Worm (Caenorhabditis elegans) whole organism, L4/young adult: ENCODE results near the gene ref-2.

Source experiments
- W03F9.2 ChIP-seq: fragments of 150-350 bp; optimal IDR thresholded peaks from 2 replicates; lab custom pipeline; 2014; ENCODE audit warnings: missing biosample characterization, missing genetic modification characterization
- dao-5 ChIP-seq: sonication (generic microtip); optimal IDR thresholded peaks from 2 replicates; lab custom pipeline; 2016; ENCODE audit warnings: missing genotype, missing genetic modification characterization, moderate library complexity, missing compliant biosample characterization
- him-1 ChIP-seq: sonication (generic microtip); optimal IDR thresholded peaks from 2 replicates; lab custom pipeline; 2016; ENCODE audit warnings: missing genotype, missing genetic modification reagents, missing genetic modification characterization, missing compliant biosample characterization

ref-2 gene

ce11 chrX:7743939-7744338 lies at the start of gene ref-2:
ref-2 (plus strand) TSS chrX:7744239.
- TF ChIP-seq dao-5 (tag; lab: Kevin White, UChicago) (no peak), W03F9.2 (no peak), him-1 (no peak)

- no peak for TF ChIP-seq dao-5 (tag; lab: Kevin White, UChicago)
- no peak for TF ChIP-seq W03F9.2
- TF ChIP-seq him-1 = no peak
Observed at ce11 chrX:7703863-7704262, 40.2 kb upstream of the ref-2 start.

DNA sequence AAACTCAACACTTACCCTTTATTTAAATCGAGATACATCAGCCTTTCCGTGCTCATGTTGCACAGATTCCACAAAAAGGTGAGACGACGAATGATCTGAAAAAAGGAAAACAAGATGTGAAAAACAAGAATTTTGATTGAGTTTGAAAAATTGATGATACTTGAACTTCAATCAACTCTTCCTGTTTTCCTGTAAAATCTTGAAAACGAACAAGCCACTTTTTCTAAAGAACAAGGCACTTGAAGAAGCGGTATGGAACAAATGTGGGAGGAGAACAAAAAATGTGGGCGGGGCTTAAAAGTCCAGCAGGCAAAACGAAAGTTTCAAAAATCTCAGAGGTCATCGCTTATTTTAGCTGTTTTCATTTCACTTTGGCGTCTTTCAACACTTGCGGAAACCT lies 37.0 kb upstream of the ref-2 start, which contains the start of gene kvs-1:
Gene kvs-1, minus strand, starts transcription at position 101 of the 400 bp plus-strand sequence.
- TF ChIP-seq W03F9.2 (no peak), him-1 (no peak), dao-5 (tag; lab: Kevin White, UChicago) (no peak)

DNA sequence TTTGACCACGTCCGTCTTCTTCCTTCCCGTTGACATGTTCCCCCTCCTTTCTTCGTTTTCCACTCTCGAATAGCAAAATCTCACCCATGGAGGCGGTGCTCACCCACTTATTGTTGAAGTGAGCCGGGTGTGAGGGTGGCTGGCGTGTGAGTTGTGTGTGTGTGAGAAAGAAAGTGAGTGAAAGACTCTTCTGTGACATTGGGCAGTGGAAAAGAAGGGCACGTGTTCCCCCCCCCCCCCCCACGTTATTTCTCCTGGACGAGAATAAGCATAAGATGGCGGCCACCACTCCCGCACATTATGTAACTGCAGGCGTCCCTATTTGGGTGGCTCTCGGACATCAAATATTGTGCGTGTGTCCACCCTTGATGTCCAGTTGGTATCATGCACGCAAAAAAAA lies 33.9 kb upstream of the ref-2 start:
- TF ChIP-seq him-1 (no peak), W03F9.2 (no peak), dao-5 (tag; lab: Kevin White, UChicago) (no peak)

DNA sequence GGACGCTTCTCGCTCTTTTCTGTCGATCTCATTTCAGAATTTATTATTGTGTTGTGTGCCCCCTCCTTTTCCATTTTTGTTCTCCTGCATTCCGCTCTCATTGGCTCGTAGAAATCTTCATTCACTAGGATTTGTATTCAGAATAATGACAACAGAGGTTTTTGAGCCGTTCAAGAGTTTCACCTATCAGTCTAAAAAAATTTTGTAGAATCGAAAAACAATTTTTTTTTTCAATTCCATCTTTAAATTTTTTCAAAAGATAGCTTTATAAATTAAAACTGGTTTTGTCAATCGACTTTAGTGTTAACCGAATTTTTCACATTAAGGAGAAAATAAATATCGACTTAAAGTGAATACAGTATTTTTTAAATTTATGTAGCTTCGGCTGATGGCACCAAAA lies 33.4 kb upstream of the ref-2 start, which contains the start of gene K09F5.4:
Gene K09F5.4, minus strand, starts transcription at position 101 of the 400 bp plus-strand sequence.
- TF ChIP-seq him-1 (no peak), W03F9.2 (no peak), dao-5 (tag; lab: Kevin White, UChicago) (no peak)

DNA sequence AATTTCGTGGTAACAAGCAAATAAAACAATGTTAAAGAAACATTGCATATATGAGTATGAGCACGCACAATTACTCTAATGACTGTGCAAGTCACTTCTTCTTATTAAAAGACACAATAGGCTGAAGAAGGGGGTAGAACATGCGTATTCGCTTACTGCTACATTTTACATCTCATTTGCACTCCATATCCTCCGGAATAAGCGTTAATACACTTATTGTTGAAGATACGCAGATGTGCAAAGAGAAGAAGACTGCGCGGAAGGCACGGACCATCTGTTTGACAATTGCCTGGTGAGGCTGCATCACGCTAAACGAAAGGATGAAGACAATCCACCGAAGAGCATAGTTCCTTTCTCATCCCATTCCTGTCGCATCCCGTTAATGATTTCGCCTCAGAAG lies 31.2 kb upstream of the ref-2 start:
- TF ChIP-seq dao-5 (tag; lab: Kevin White, UChicago) (no peak), W03F9.2 (no peak), him-1 (no peak)

DNA sequence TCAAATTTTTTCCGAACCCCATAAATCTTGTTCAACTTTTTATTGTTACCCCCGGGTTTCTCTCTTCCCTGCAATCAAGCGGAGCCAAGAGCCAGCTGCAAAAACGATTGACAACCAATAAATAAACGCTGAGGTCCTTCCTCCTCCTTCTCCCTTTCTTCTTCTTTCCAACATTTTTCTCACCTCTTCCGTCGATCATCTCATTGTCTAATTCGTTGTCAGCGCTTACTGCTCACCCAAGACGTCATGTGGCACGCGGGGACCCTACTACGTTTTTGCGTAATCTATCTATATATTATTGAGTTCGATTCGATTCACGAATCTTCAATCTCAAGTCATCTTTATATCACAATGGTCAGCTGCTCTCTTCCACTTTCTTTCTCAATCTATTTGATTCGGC lies 28.6 kb upstream of the ref-2 start:
- TF ChIP-seq W03F9.2 (no peak), him-1 (no peak), dao-5 (tag; lab: Kevin White, UChicago) (no peak)

- no peak for TF ChIP-seq him-1
- TF ChIP-seq W03F9.2 = no peak
- no peak for TF ChIP-seq dao-5 (tag; lab: Kevin White, UChicago)
Observed at ce11 chrX:7718972-7719371, 25.1 kb upstream of the ref-2 start, which contains the start of gene K09F5.6. K09F5.6 (plus strand) TSS chrX:7719272.

ce11 chrX:7720565-7720964 lies 23.5 kb upstream of the ref-2 start:
- TF ChIP-seq W03F9.2 (no peak), him-1 (no peak), dao-5 (tag; lab: Kevin White, UChicago) (no peak)

ce11 chrX:7724099-7724498 lies 19.9 kb upstream of the ref-2 start:
- TF ChIP-seq dao-5 (tag; lab: Kevin White, UChicago) = no peak
- no peak for TF ChIP-seq W03F9.2
- no peak for TF ChIP-seq him-1

- no peak for TF ChIP-seq him-1
- peak; percentile 13 for TF ChIP-seq dao-5 (tag; lab: Kevin White, UChicago)
- TF ChIP-seq W03F9.2 = no peak
Observed at ce11 chrX:7725615-7726014, 18.4 kb upstream of the ref-2 start, which contains the start of gene spp-14. spp-14 (plus strand) TSS chrX:7725979.

- TF ChIP-seq dao-5 (tag; lab: Kevin White, UChicago) = no peak
- TF ChIP-seq W03F9.2 = no peak
- no peak for TF ChIP-seq him-1
Observed at ce11 chrX:7726351-7726750, 17.7 kb upstream of the ref-2 start.

DNA sequence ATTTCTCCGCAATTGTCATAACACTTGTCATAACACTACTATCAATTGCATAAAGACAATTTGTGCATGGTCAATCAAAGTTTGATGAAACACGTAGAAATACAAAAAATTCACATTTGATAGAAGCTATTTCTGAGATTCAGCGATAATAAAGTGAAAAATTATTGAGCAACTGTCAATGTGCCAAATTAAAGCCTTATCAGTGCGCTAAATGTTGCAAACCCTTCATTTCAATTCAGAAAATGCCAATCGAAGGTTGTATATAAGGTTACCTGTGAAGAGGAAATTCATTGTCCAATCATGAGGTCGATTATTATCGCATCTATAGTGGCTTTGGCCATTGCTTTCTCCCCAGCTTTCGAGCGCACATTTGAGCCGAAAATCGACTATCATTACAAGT lies 16.4 kb upstream of the ref-2 start, which contains the start of gene vit-1:
Gene vit-1, plus strand, starts transcription at position 289 of the 400 bp plus-strand sequence.
- TF ChIP-seq him-1 = no peak
- TF ChIP-seq W03F9.2 = no peak
- TF ChIP-seq dao-5 (tag; lab: Kevin White, UChicago) = no peak

ce11 chrX:7733571-7733970 lies 10.5 kb upstream of the ref-2 start:
- TF ChIP-seq him-1 (no peak), dao-5 (tag; lab: Kevin White, UChicago) (no peak), W03F9.2 (no peak)

- TF ChIP-seq him-1 (no peak), W03F9.2 (no peak), dao-5 (tag; lab: Kevin White, UChicago) (no peak)
Observed at ce11 chrX:7736171-7736570, 7.9 kb upstream of the ref-2 start, which contains the start of gene set-12. set-12 (minus strand) TSS chrX:7736271.

ce11 chrX:7739353-7739752 lies 4.7 kb upstream of the ref-2 start, which contains the start of gene K09F5.1:
K09F5.1 (plus strand) TSS chrX:7739653.
- TF ChIP-seq dao-5 (tag; lab: Kevin White, UChicago) (no peak), him-1 (no peak), W03F9.2 (no peak)
